Worm (Caenorhabditis elegans) whole organism, L1 larva: ENCODE data around the gene F28C6.5.

Experiments used
- C16A3.4 ChIP-seq: fragments of 150-350 bp; optimal IDR thresholded peaks from 2 replicates; lab custom pipeline; 2014; ENCODE audit warnings: missing biosample characterization, missing genetic modification characterization
- C34B4.2 ChIP-seq: sonication (generic microtip); optimal IDR thresholded peaks from 2 replicates; lab custom pipeline; 2017; ENCODE audit warnings: mild to moderate bottlenecking, missing genetic modification characterization, missing compliant biosample characterization
- Y116A8C.19 ChIP-seq: sonication (generic microtip); optimal IDR thresholded peaks from 2 replicates; lab custom pipeline; 2016; ENCODE audit warnings: missing compliant biosample characterization, missing genetic modification characterization, borderline replicate concordance
- aha-1 ChIP-seq: fragments of 150-350 bp; optimal IDR thresholded peaks from 2 replicates; lab custom pipeline; 2014; ENCODE audit warnings: missing biosample characterization, missing genetic modification characterization
- alr-1 ChIP-seq: fragments of 200-800 bp; sonication (Bioruptor generic); optimal IDR thresholded peaks from 2 replicates; lab custom pipeline; 2018; ENCODE audit warnings: borderline replicate concordance, mild to moderate bottlenecking, missing genetic modification characterization, missing compliant biosample characterization
- ama-1 ChIP-seq: fragments of 150-350 bp; optimal IDR thresholded peaks from 2 replicates; lab custom pipeline; 2014
- blmp-1 ChIP-seq: fragments of 150-350 bp; optimal IDR thresholded peaks from 2 replicates; lab custom pipeline; 2014; ENCODE audit warnings: missing biosample characterization, missing genetic modification characterization
- ceh-63 ChIP-seq: fragments of 200-800 bp; sonication (Bioruptor generic); optimal IDR thresholded peaks from 2 replicates; lab custom pipeline; 2018; ENCODE audit warnings: mild to moderate bottlenecking, missing genetic modification characterization, missing compliant biosample characterization
- ceh-8 ChIP-seq: fragments of 200-800 bp; sonication (Bioruptor generic); optimal IDR thresholded peaks from 2 replicates; lab custom pipeline; 2018; ENCODE audit warnings: mild to moderate bottlenecking, missing genetic modification characterization, moderate library complexity, missing compliant biosample characterization
- ceh-88 ChIP-seq: fragments of 200-800 bp; sonication (Bioruptor generic); IDR thresholded peaks from 2 replicates; pipeline ENCODE4 v1.3.6; 2022; ENCODE audit warnings: missing genetic modification characterization, missing compliant biosample characterization
- ces-1 ChIP-seq: fragments of 150-350 bp; optimal IDR thresholded peaks from 2 replicates; lab custom pipeline; 2014; ENCODE audit warnings: missing biosample characterization, missing genetic modification reagents, missing genetic modification characterization
- dpl-1 ChIP-seq, 3 experiments: fragments of 150-350 bp in 2 of 3; sonication (generic microtip) in 1 of 3; optimal IDR thresholded peaks; 2 replicates each; lab custom pipeline; 2014 to 2017; ENCODE audit warnings: missing biosample characterization in 3 of 3, missing genetic modification characterization in 3 of 3, missing genetic modification reagents in 3 of 3
- dsc-1 ChIP-seq: sonication (generic microtip); optimal IDR thresholded peaks from 2 replicates; lab custom pipeline; 2016; ENCODE audit warnings: mild to moderate bottlenecking, missing genetic modification characterization, missing compliant biosample characterization
- efl-3 ChIP-seq: fragments of 200-800 bp; sonication (Bioruptor generic); optimal IDR thresholded peaks from 2 replicates; lab custom pipeline; 2018; ENCODE audit warnings: mild to moderate bottlenecking, missing genetic modification characterization, missing compliant biosample characterization
- egl-13 ChIP-seq: sonication (generic microtip); optimal IDR thresholded peaks from 2 replicates; lab custom pipeline; 2016; ENCODE audit warnings: missing genotype, missing genetic modification reagents, missing genetic modification characterization, missing compliant biosample characterization
- elt-2 ChIP-seq: sonication (generic microtip); optimal IDR thresholded peaks from 2 replicates; lab custom pipeline; 2016; ENCODE audit warnings: missing genetic modification characterization, mild to moderate bottlenecking, inconsistent platforms, missing compliant biosample characterization, missing genetic modification reagents
- fkh-10 ChIP-seq: sonication (generic microtip); optimal IDR thresholded peaks from 2 replicates; lab custom pipeline; 2017; ENCODE audit warnings: missing biosample characterization, missing genetic modification reagents, missing genetic modification characterization
- fkh-4 ChIP-seq: sonication (generic microtip); optimal IDR thresholded peaks from 2 replicates; lab custom pipeline; 2016; ENCODE audit warnings: missing compliant biosample characterization, missing genetic modification characterization, borderline replicate concordance
- fos-1 ChIP-seq: fragments of 150-350 bp; optimal IDR thresholded peaks from 2 replicates; lab custom pipeline; 2014; ENCODE audit warnings: missing biosample characterization, missing genetic modification characterization
- hpl-2 ChIP-seq: fragments of 150-350 bp; optimal IDR thresholded peaks from 2 replicates; lab custom pipeline; 2014; ENCODE audit warnings: missing biosample characterization, missing genetic modification reagents, missing genetic modification characterization
- lin-15B ChIP-seq: fragments of 150-350 bp; sonication (generic microtip); optimal IDR thresholded peaks from 3 replicates; lab custom pipeline; 2014; ENCODE audit warnings: missing biosample characterization, missing genetic modification characterization
- lin-39 ChIP-seq: fragments of 150-350 bp; optimal IDR thresholded peaks from 2 replicates; lab custom pipeline; 2014; ENCODE audit warnings: missing biosample characterization, missing genetic modification reagents, missing genetic modification characterization
- lsy-2 ChIP-seq, 2 experiments: fragments of 150-350 bp; optimal IDR thresholded peaks; 2 replicates each; lab custom pipeline; 2014; ENCODE audit warnings: missing biosample characterization in 2 of 2, missing genetic modification characterization in 2 of 2
- mab-9 ChIP-seq: fragments of 200-800 bp; sonication (Bioruptor generic); IDR thresholded peaks from 2 replicates; pipeline ENCODE4 v1.3.6; 2022; ENCODE audit warnings: missing genetic modification reagents, missing genetic modification characterization, missing compliant biosample characterization
- mef-2 ChIP-seq: fragments of 150-350 bp; optimal IDR thresholded peaks from 2 replicates; lab custom pipeline; 2014; ENCODE audit warnings: missing biosample characterization, missing genetic modification characterization
- nhr-20 ChIP-seq: sonication (generic microtip); optimal IDR thresholded peaks from 2 replicates; lab custom pipeline; 2016; ENCODE audit warnings: mild to moderate bottlenecking, missing genetic modification characterization, missing compliant biosample characterization
- nhr-237 ChIP-seq: fragments of 150-350 bp; optimal IDR thresholded peaks from 2 replicates; lab custom pipeline; 2014; ENCODE audit warnings: missing biosample characterization, missing genetic modification characterization
- nhr-28 ChIP-seq: fragments of 150-350 bp; optimal IDR thresholded peaks from 2 replicates; lab custom pipeline; 2014; ENCODE audit warnings: missing biosample characterization, missing genetic modification characterization
- nhr-71 ChIP-seq: sonication (generic microtip); optimal IDR thresholded peaks from 2 replicates; lab custom pipeline; 2016; ENCODE audit warnings: mild to moderate bottlenecking, missing genetic modification characterization, moderate library complexity, missing compliant biosample characterization
- nhr-77 ChIP-seq: fragments of 150-350 bp; optimal IDR thresholded peaks from 2 replicates; lab custom pipeline; 2014; ENCODE audit warnings: missing biosample characterization, missing genetic modification characterization
- nhr-85 ChIP-seq: sonication (generic microtip); peaks from one replicate; lab custom pipeline; 2016; ENCODE audit warnings: missing genetic modification characterization, inconsistent platforms, missing compliant biosample characterization
- pax-3 ChIP-seq: fragments of 200-800 bp; sonication (Bioruptor generic); optimal IDR thresholded peaks from 2 replicates; lab custom pipeline; 2018; ENCODE audit warnings: mild to moderate bottlenecking, missing genetic modification characterization, moderate library complexity, missing compliant biosample characterization
- pqm-1 ChIP-seq: sonication (generic microtip); optimal IDR thresholded peaks from 3 replicates; lab custom pipeline; 2017; ENCODE audit warnings: missing biosample characterization, missing genetic modification characterization
- skn-1 ChIP-seq: fragments of 150-350 bp; optimal IDR thresholded peaks from 2 replicates; lab custom pipeline; 2014; ENCODE audit warnings: missing biosample characterization, missing genetic modification characterization
- sox-4 ChIP-seq: sonication (generic microtip); optimal IDR thresholded peaks from 2 replicates; lab custom pipeline; 2016; ENCODE audit warnings: missing genetic modification characterization, missing compliant biosample characterization
- swsn-7 ChIP-seq: sonication (generic microtip); optimal IDR thresholded peaks from 2 replicates; lab custom pipeline; 2016; ENCODE audit warnings: missing genetic modification characterization, missing compliant biosample characterization
- tbx-2 ChIP-seq: sonication (generic microtip); optimal IDR thresholded peaks from 2 replicates; lab custom pipeline; 2016; ENCODE audit warnings: missing genetic modification characterization, missing compliant biosample characterization
- tlp-1 ChIP-seq: fragments of 150-350 bp; optimal IDR thresholded peaks from 2 replicates; lab custom pipeline; 2014; ENCODE audit warnings: missing biosample characterization, missing genetic modification characterization
- unc-30 ChIP-seq: sonication (generic microtip); optimal IDR thresholded peaks from 2 replicates; lab custom pipeline; 2017; ENCODE audit warnings: missing biosample characterization, missing genetic modification characterization
- unc-62 ChIP-seq: fragments of 150-350 bp; optimal IDR thresholded peaks from 2 replicates; lab custom pipeline; 2014; ENCODE audit warnings: missing biosample characterization, missing genetic modification reagents, missing genetic modification characterization
- zag-1 ChIP-seq: fragments of 150-350 bp; optimal IDR thresholded peaks from 2 replicates; lab custom pipeline; 2014; ENCODE audit warnings: missing biosample characterization, missing genetic modification characterization
- zip-4 ChIP-seq: fragments of 200-800 bp; sonication (Bioruptor generic); optimal IDR thresholded peaks from 2 replicates; lab custom pipeline; 2018; ENCODE audit warnings: mild to moderate bottlenecking, missing genetic modification characterization, moderate library complexity, missing compliant biosample characterization
- ztf-11 ChIP-seq, 2 experiments: sonication (generic microtip); optimal IDR thresholded peaks; 2 replicates each; lab custom pipeline; 2016 to 2017; ENCODE audit warnings: missing genetic modification characterization in 2 of 2, missing biosample characterization in 1 of 2, missing compliant biosample characterization in 1 of 2

Gene F28C6.5

DNA sequence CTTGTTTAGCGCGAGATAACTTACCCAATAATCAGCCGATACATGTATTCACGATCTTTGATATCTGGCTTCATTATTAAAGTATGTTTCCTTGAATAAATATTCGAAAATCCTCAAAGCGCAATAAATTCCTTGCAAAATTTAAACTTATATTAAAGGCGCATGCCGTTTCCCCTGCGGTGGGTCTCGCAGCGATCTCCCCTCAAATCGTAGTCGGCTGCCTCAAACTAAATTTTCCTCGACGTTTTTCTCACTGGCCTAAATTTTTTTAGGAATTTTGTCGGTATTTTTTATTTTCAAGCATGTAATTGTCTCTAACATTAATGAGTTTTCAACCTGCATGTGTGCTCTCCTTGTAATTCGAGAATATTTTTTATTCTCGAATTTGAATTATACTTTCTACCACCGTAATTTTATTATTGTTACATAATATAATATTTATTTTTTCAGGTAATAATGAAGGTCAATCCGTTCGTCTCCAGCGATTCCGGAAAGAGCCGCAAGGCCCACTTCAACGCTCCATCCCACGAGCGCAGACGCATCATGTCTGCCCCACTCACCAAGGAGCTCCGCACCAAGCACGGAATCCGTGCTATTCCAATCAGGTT, 3.1 kb downstream of the F28C6.5 start, which contains the start of the genes cpf-1 and rpl-26 (continued):
- TF ChIP-seq ceh-88 (GFP tag; lab: Robert Waterston, UW), result no peak
- no peak for TF ChIP-seq zip-4 (GFP tag; lab: Kevin White, UChicago)
- TF ChIP-seq pqm-1 (tag; lab: Kevin White, UChicago), result no peak
- TF ChIP-seq ceh-8 (GFP tag; lab: Kevin White, UChicago), result no peak
- TF ChIP-seq unc-30 (tag; lab: Kevin White, UChicago), result no peak
- peak; percentile 37 for TF ChIP-seq nhr-77 (tag; lab: Kevin White, UChicago)
- TF ChIP-seq dpl-1 (GFP tag; optimal IDR thresholded peaks at IDR 0.05; lab: Kevin White, UChicago), result peak; percentile 65 to 78 (median 67)
- TF ChIP-seq lin-39, result no peak
- no peak for TF ChIP-seq fkh-4 (tag; lab: Kevin White, UChicago)
- TF ChIP-seq C16A3.4 (tag; lab: Kevin White, UChicago), result peak; percentile 61
- no peak for TF ChIP-seq nhr-28 (tag; lab: Kevin White, UChicago)
- no peak for TF ChIP-seq efl-3 (GFP tag; lab: Kevin White, UChicago)
- TF ChIP-seq tlp-1 (tag; lab: Kevin White, UChicago), result no peak
- peak; percentile 67 for TF ChIP-seq blmp-1 (tag; lab: Kevin White, UChicago)
- TF ChIP-seq alr-1 (tag; lab: Kevin White, UChicago), result no peak
- no peak for TF ChIP-seq nhr-237 (tag; lab: Kevin White, UChicago)
- TF ChIP-seq tbx-2, result no peak
- TF ChIP-seq mab-9 (GFP tag; lab: Robert Waterston, UW), result no peak
- TF ChIP-seq sox-4, result no peak
- TF ChIP-seq swsn-7, result peak; percentile 53
- no peak for TF ChIP-seq ces-1
- TF ChIP-seq hpl-2 (GFP tag; lab: Kevin White, UChicago), result no peak
- TF ChIP-seq skn-1 (tag; lab: Kevin White, UChicago), result peak; percentile 58
- TF ChIP-seq C34B4.2 (tag; lab: Kevin White, UChicago), result no peak
- TF ChIP-seq nhr-20 (tag; lab: Kevin White, UChicago), result peak; percentile 71
- TF ChIP-seq zag-1, result no peak
- TF ChIP-seq ceh-63, result no peak
- TF ChIP-seq fkh-10, result no peak
- no peak for TF ChIP-seq aha-1
- TF ChIP-seq dsc-1 (tag; lab: Kevin White, UChicago), result no peak
- TF ChIP-seq ama-1 (lab: Kevin White, UChicago), result no peak
- no peak for TF ChIP-seq mef-2 (tag; lab: Kevin White, UChicago)
- no peak for TF ChIP-seq egl-13
- TF ChIP-seq fos-1, result peak; percentile 25
- peak; percentile 70 to 93 for TF ChIP-seq lsy-2 (tag; optimal IDR thresholded peaks at IDR 0.05; lab: Kevin White, UChicago)
- no peak for TF ChIP-seq unc-62 (GFP tag; lab: Kevin White, UChicago)
- peak; percentile 70 for TF ChIP-seq nhr-71 (tag; lab: Kevin White, UChicago)
- peak; percentile 48 for TF ChIP-seq nhr-85 (tag; lab: Kevin White, UChicago)
- TF ChIP-seq elt-2 (tag; lab: Kevin White, UChicago), result no peak
- no peak for TF ChIP-seq ztf-11 (tag; optimal IDR thresholded peaks at IDR 0.05; lab: Kevin White, UChicago)
- no peak for TF ChIP-seq Y116A8C.19 (tag; lab: Kevin White, UChicago)
- no peak for TF ChIP-seq pax-3
- peak; percentile 29 for TF ChIP-seq lin-15B
